Worm (Caenorhabditis elegans) whole organism, early embryonic: ENCODE measurements around the gene R13A1.10.
"Not testable (repeated sequence)": the region's sequence is repeated elsewhere in the genome, so short reads cannot be mapped to it uniquely, and the experiment has no call there.

Experiments
- B0310.2 ChIP-seq: sonication (generic microtip); optimal IDR thresholded peaks from 2 replicates; lab custom pipeline; 2016; ENCODE audit warnings: mild to moderate bottlenecking, missing genetic modification characterization, missing compliant biosample characterization
- F13C5.2 ChIP-seq: sonication (generic microtip); optimal IDR thresholded peaks from 2 replicates; lab custom pipeline; 2017; ENCODE audit warnings: mild to moderate bottlenecking, missing genetic modification characterization, inconsistent platforms, missing compliant biosample characterization
- aly-1 ChIP-seq: sonication (generic microtip); optimal IDR thresholded peaks from 2 replicates; lab custom pipeline; 2016; ENCODE audit warnings: missing genetic modification characterization, missing compliant biosample characterization
- ama-1 ChIP-seq: fragments of 150-350 bp; optimal IDR thresholded peaks from 2 replicates; lab custom pipeline; 2014
- ceh-13 ChIP-seq: fragments of 200-800 bp; sonication (Bioruptor generic); optimal IDR thresholded peaks from 2 replicates; lab custom pipeline; 2018; ENCODE audit warnings: mild to moderate bottlenecking, missing genetic modification characterization, missing compliant biosample characterization
- ceh-36 ChIP-seq: sonication (generic microtip); optimal IDR thresholded peaks from 2 replicates; lab custom pipeline; 2016; ENCODE audit warnings: missing genetic modification characterization, inconsistent platforms, missing compliant biosample characterization
- ets-7 ChIP-seq: sonication (generic microtip); optimal IDR thresholded peaks from 2 replicates; lab custom pipeline; 2016; ENCODE audit warnings: missing genotype, missing genetic modification characterization, missing compliant biosample characterization
- flt-1 ChIP-seq: fragments of 200-800 bp; sonication (Bioruptor generic); IDR thresholded peaks from 2 replicates; pipeline ENCODE4 v1.3.6; 2022; ENCODE audit warnings: missing genetic modification characterization, missing compliant biosample characterization
- hmbx-1 ChIP-seq: sonication (generic microtip); optimal IDR thresholded peaks from 2 replicates; lab custom pipeline; 2016; ENCODE audit warnings: mild to moderate bottlenecking, missing genetic modification characterization, missing compliant biosample characterization
- hmg-4 ChIP-seq: fragments of 200-800 bp; sonication (Bioruptor generic); optimal IDR thresholded peaks from 2 replicates; lab custom pipeline; 2018; ENCODE audit warnings: mild to moderate bottlenecking, missing genetic modification characterization, missing compliant biosample characterization
- hnd-1 ChIP-seq: sonication (generic microtip); optimal IDR thresholded peaks from 2 replicates; lab custom pipeline; 2016; ENCODE audit warnings: missing genetic modification characterization, missing compliant biosample characterization
- pes-1 ChIP-seq: fragments of 200-800 bp; sonication (Bioruptor generic); IDR thresholded peaks from 2 replicates; pipeline ENCODE4 v1.3.6; 2022; ENCODE audit warnings: missing genetic modification reagents, missing genetic modification characterization, missing compliant biosample characterization
- scrt-1 ChIP-seq: fragments of 200-800 bp; sonication (Bioruptor generic); IDR thresholded peaks from 2 replicates; pipeline ENCODE4 v1.3.6; 2022; ENCODE audit warnings: missing genetic modification characterization, missing compliant biosample characterization
- sea-1 ChIP-seq: fragments of 200-800 bp; sonication (Bioruptor generic); conservative IDR thresholded peaks from 2 replicates; pipeline ENCODE4 v1.3.6; 2022; ENCODE audit warnings: missing genetic modification characterization, missing compliant biosample characterization
- tbx-11 ChIP-seq: fragments of 200-800 bp; sonication (Bioruptor generic); IDR thresholded peaks from 2 replicates; pipeline ENCODE4 v1.3.6; 2022; ENCODE audit warnings: missing genetic modification characterization, missing compliant biosample characterization
- tbx-37 ChIP-seq: fragments of 200-800 bp; sonication (Bioruptor generic); conservative IDR thresholded peaks from 2 replicates; pipeline ENCODE4 v1.3.6; 2022; ENCODE audit warnings: missing genetic modification reagents, missing genetic modification characterization, missing compliant biosample characterization
- tra-4 ChIP-seq: sonication (generic microtip); optimal IDR thresholded peaks from 2 replicates; lab custom pipeline; 2017; ENCODE audit warnings: missing genetic modification characterization, missing compliant biosample characterization

The R13A1.10 gene

DNA sequence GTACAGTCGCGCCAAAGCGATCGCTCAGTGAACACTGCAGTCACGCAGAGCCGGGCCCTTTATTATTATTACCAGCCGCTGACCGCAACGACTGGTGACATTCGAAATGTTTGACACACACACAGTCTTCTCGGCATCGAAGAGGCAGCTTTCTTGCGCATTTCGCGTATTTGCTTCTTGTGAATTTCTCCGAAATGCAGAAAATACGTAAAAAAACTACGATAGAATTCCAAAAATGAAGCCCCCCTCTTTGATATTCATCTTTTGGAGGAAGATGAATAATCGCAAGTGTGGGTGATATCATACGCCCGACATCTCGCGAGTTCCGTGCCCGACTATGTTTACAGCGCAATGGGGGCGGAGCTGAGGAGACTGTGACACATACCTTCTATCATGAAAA, 26.3 kb upstream of the R13A1.10 start:
- TF ChIP-seq sea-1 (GFP tag; lab: Robert Waterston, UW), result no peak
- no peak for TF ChIP-seq F13C5.2 (tag; lab: Kevin White, UChicago)
- no peak for TF ChIP-seq flt-1 (GFP tag; lab: Robert Waterston, UW)
- TF ChIP-seq scrt-1 (GFP tag; lab: Robert Waterston, UW), result no peak
- no peak for TF ChIP-seq tbx-11
- TF ChIP-seq ama-1, result no peak
- no peak for TF ChIP-seq B0310.2 (tag; lab: Kevin White, UChicago)
- no peak for TF ChIP-seq hmg-4 (GFP tag; lab: Kevin White, UChicago)
- no peak for TF ChIP-seq hmbx-1
- TF ChIP-seq ceh-13, result no peak
- TF ChIP-seq ceh-36 (tag; lab: Kevin White, UChicago), result no peak
- no peak for TF ChIP-seq hnd-1 (tag; lab: Kevin White, UChicago)
- no peak for TF ChIP-seq tra-4 (tag; lab: Kevin White, UChicago)
- no peak for TF ChIP-seq ets-7 (tag; lab: Kevin White, UChicago)

DNA sequence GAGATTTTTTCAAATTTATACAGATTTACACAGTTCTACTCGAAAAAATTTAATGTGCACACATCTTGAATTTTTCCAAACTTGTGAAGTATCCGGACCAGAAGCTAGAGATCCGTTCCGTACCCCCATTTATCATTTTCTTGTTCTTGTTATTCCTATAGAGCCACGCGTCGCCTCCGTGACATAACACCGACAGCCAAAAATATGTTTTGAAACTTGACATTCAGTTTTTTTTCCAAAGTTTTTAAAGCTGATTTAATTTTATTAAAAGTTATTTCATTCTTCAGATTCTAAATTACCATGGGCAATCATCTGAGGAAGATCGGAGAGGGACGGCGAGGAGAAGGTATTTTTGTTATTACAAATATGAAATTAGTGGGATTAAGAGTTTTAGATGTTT, 23.2 kb upstream of the R13A1.10 start, which contains the start of gene D2024.18:
D2024.18 (plus strand) TSS at position 301 of the 400 bp plus-strand sequence.
- no peak for TF ChIP-seq hmg-4 (GFP tag; lab: Kevin White, UChicago)
- TF ChIP-seq B0310.2 (tag; lab: Kevin White, UChicago), result no peak
- TF ChIP-seq ets-7 (tag; lab: Kevin White, UChicago), result no peak
- no peak for TF ChIP-seq flt-1 (GFP tag; lab: Robert Waterston, UW)
- no peak for TF ChIP-seq aly-1
- no peak for TF ChIP-seq sea-1 (GFP tag; lab: Robert Waterston, UW)

DNA sequence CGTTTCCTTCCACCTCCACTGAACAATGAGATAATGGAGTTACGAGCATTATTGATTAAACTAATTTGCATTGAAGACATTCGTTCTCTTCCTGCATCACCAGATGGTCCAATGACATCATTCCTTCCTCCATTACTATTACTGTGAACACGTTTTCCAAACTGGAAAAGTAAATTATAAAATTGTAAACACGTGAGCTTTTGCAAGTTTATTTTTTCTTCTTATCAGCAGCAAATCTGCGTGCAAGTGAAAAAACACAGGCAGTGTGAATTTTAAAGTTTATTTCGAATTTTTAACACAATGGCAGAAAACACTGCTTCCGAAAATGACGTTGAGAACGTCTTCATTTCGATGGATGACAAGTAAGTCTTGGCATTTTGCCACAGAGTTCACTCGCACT, 20.3 kb upstream of the R13A1.10 start, which contains the start of gene D2024.1:
D2024.1 (plus strand) TSS at position 301 of the 400 bp plus-strand sequence.
- not testable (repeated sequence) for TF ChIP-seq ets-7 (tag; lab: Kevin White, UChicago); ceh-13; tbx-11

DNA sequence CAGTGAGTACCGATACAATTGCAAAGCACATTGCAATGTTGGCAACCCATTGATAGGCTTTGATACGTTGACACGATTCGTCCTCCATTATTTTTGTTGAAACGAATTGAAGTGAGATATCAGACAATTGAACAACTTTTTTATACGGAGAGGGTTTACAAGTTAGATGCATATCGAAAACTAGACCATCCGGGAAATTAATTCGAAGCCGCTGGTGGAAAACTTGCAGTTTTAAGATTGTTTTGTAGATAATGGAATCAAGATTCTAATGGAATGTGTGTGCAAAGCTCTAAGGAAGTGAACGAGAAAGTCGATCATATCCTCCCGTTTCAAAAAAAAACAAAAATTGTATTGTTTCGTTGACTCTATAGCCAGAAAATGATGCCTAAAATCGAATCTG, 19.6 kb upstream of the R13A1.10 start, which contains the start of gene col-114:
col-114 (minus strand) TSS at position 101 of the 400 bp plus-strand sequence.
- TF ChIP-seq pes-1 (GFP tag; lab: Robert Waterston, UW) (no peak), tra-4 (tag; lab: Kevin White, UChicago) (no peak), tbx-11 (no peak), scrt-1 (GFP tag; lab: Robert Waterston, UW) (no peak), sea-1 (GFP tag; lab: Robert Waterston, UW) (no peak), ceh-36 (tag; lab: Kevin White, UChicago) (no peak), B0310.2 (tag; lab: Kevin White, UChicago) (no peak), ama-1 (no peak), flt-1 (GFP tag; lab: Robert Waterston, UW) (no peak), F13C5.2 (tag; lab: Kevin White, UChicago) (no peak), ceh-13 (no peak), hnd-1 (tag; lab: Kevin White, UChicago) (no peak), aly-1 (no peak), hmbx-1 (no peak), hmg-4 (GFP tag; lab: Kevin White, UChicago) (no peak), tbx-37 (GFP tag; lab: Robert Waterston, UW) (no peak), ets-7 (tag; lab: Kevin White, UChicago) (no peak)

DNA sequence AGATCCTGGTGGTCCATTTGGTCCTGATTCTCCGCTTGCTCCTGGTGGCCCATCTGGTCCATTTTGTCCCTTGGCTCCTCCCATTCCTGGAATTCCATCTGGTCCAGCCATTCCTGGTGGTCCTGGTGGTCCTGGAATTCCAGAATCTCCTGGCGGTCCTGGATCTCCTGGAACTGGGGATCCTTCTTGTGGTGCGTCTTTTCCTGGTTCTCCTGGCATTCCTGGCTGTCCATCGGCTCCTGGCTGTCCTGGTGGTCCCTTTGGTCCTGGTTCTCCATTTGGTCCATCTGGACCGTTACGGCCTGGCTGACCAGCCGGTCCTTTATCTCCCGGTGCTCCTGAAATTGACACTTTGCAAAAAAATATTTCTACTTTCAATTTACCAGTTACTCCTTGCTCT, 18.6 kb upstream of the R13A1.10 start:
- TF ChIP-seq ets-7 (tag; lab: Kevin White, UChicago), result no peak
- TF ChIP-seq hnd-1 (tag; lab: Kevin White, UChicago), result no peak
- no peak for TF ChIP-seq hmg-4 (GFP tag; lab: Kevin White, UChicago)
- TF ChIP-seq tra-4 (tag; lab: Kevin White, UChicago), result no peak
- no peak for TF ChIP-seq ceh-36 (tag; lab: Kevin White, UChicago)
- no peak for TF ChIP-seq flt-1 (GFP tag; lab: Robert Waterston, UW)
- no peak for TF ChIP-seq scrt-1 (GFP tag; lab: Robert Waterston, UW)
- no peak for TF ChIP-seq sea-1 (GFP tag; lab: Robert Waterston, UW)
- TF ChIP-seq hmbx-1, result no peak
- TF ChIP-seq ceh-13, result no peak
- TF ChIP-seq ama-1, result no peak
- no peak for TF ChIP-seq F13C5.2 (tag; lab: Kevin White, UChicago)
- TF ChIP-seq tbx-11, result no peak
- TF ChIP-seq pes-1 (GFP tag; lab: Robert Waterston, UW), result no peak

DNA sequence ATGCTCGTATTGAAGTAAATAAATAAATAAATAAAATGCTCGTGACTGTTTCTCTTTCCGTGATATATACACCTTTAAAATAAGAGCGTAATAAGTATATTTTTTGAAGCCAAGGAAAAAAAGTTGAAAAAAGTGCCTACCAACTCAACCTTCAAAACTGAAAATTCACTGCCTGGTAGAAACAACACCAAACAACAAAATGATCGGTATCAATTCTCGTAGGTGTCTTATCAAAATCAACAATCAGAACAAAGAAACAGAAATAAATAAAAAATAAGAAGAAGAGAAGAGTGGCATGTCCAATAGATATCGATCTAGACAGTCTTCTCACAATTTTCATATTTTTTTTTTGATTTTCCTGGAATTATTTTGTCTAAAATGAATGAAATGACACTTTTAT, 16.9 kb upstream of the R13A1.10 start, which contains the start of gene afmd-1:
afmd-1 (plus strand) TSS at position 316 of the 400 bp plus-strand sequence.
- TF ChIP-seq ceh-36 (tag; lab: Kevin White, UChicago) (no peak), scrt-1 (GFP tag; lab: Robert Waterston, UW) (no peak), hmg-4 (GFP tag; lab: Kevin White, UChicago) (no peak), F13C5.2 (tag; lab: Kevin White, UChicago) (no peak), B0310.2 (tag; lab: Kevin White, UChicago) (no peak), tra-4 (tag; lab: Kevin White, UChicago) (no peak), aly-1 (no peak)

DNA sequence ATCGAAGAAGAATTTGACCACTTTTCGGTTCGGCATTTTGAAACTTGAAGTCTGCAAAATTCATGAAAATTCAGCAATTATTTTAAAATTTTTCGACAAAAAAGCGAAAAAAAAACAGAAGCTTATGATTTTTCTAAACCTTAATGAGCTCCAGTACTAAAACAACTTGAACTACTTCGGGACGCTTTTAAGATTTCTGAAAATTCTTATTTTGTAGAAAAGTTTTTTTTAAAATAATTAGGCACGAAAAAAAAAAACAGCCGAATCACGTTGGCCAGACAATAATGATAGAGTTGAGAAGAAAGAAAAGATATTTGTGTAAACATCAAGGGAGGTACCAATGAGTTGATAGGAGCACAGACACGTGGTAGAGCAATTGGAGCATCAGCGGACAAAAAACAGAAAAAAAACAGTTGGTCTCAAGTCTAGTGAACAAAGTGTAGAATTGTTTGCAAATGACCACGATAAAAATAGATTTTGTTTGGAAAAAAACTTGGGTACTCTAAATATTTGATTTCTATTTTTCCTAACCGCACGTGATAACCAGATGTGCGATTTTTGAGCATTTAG, 15.3 kb upstream of the R13A1.10 start, which contains the start of gene gstk-2:
gstk-2 (minus strand) TSS at position 51 of the 570 bp plus-strand sequence.
- TF ChIP-seq pes-1 (GFP tag; lab: Robert Waterston, UW) (no peak), hmbx-1 (no peak), aly-1 (no peak), tbx-11 (no peak), sea-1 (GFP tag; lab: Robert Waterston, UW) (no peak), tra-4 (tag; lab: Kevin White, UChicago) (no peak), scrt-1 (GFP tag; lab: Robert Waterston, UW) (no peak), ceh-36 (tag; lab: Kevin White, UChicago) (no peak), ets-7 (tag; lab: Kevin White, UChicago) (no peak), tbx-37 (GFP tag; lab: Robert Waterston, UW) (no peak), ama-1 (no peak), hmg-4 (GFP tag; lab: Kevin White, UChicago) (no peak), F13C5.2 (tag; lab: Kevin White, UChicago) (no peak), B0310.2 (tag; lab: Kevin White, UChicago) (no peak), hnd-1 (tag; lab: Kevin White, UChicago) (no peak), ceh-13 (no peak), flt-1 (GFP tag; lab: Robert Waterston, UW) (no peak)
